Worm (Caenorhabditis elegans) whole organism, L3 larva: Measurements from ENCODE around the gene djr-1.2.

Experiments
- R02D3.7 ChIP-seq: fragments of 150-350 bp; optimal IDR thresholded peaks from 2 replicates; lab custom pipeline; 2014; ENCODE audit warnings: missing biosample characterization, missing genetic modification characterization
- ZK546.5 ChIP-seq: sonication (generic microtip); optimal IDR thresholded peaks from 2 replicates; lab custom pipeline; 2017; ENCODE audit warnings: missing biosample characterization, missing genetic modification characterization
- ama-1 ChIP-seq: fragments of 150-350 bp; optimal IDR thresholded peaks from 2 replicates; lab custom pipeline; 2018
- ceh-16 ChIP-seq: sonication (generic microtip); optimal IDR thresholded peaks from 2 replicates; lab custom pipeline; 2017; ENCODE audit warnings: missing biosample characterization, missing genetic modification characterization
- ceh-28 ChIP-seq: fragments of 150-350 bp; optimal IDR thresholded peaks from 2 replicates; lab custom pipeline; 2014; ENCODE audit warnings: missing biosample characterization, missing genetic modification reagents, missing genetic modification characterization
- ceh-82 ChIP-seq: fragments of 150-350 bp; optimal IDR thresholded peaks from 2 replicates; lab custom pipeline; 2014; ENCODE audit warnings: missing biosample characterization, missing genetic modification characterization
- ceh-9 ChIP-seq: sonication (generic microtip); optimal IDR thresholded peaks from 2 replicates; lab custom pipeline; 2018; ENCODE audit warnings: missing biosample characterization, missing genetic modification characterization
- daf-12 ChIP-seq: fragments of 150-350 bp; optimal IDR thresholded peaks from 2 replicates; lab custom pipeline; 2014; ENCODE audit warnings: missing biosample characterization, missing genetic modification reagents, missing genetic modification characterization
- egl-27 ChIP-seq: sonication (generic microtip); optimal IDR thresholded peaks from 4 replicates; lab custom pipeline; 2017; ENCODE audit warnings: missing biosample characterization, missing genetic modification reagents, missing genetic modification characterization
- elt-1 ChIP-seq: fragments of 150-350 bp; optimal IDR thresholded peaks from 2 replicates; lab custom pipeline; 2014; ENCODE audit warnings: missing biosample characterization, missing genetic modification characterization
- elt-2 ChIP-seq: sonication (generic microtip); optimal IDR thresholded peaks from 2 replicates; lab custom pipeline; 2016; ENCODE audit warnings: missing genetic modification reagents, mild to moderate bottlenecking, missing genetic modification characterization, missing compliant biosample characterization
- elt-3 ChIP-seq, 3 experiments: fragments of 150-350 bp in 1 of 3; sonication (generic microtip) in 2 of 3; optimal IDR thresholded peaks; 2 replicates in 2 of 3; 4 replicates in 1 of 3; lab custom pipeline; 2014 to 2017; ENCODE audit warnings: missing biosample characterization in 3 of 3, missing genetic modification characterization in 3 of 3
- eor-1 ChIP-seq, 2 experiments: fragments of 150-350 bp; optimal IDR thresholded peaks; 2 replicates each; lab custom pipeline; 2014 to 2018; ENCODE audit warnings: missing biosample characterization in 2 of 2, missing genetic modification characterization in 2 of 2
- fkh-2 ChIP-seq: fragments of 150-350 bp; optimal IDR thresholded peaks from 2 replicates; lab custom pipeline; 2014; ENCODE audit warnings: missing biosample characterization, missing genetic modification reagents, missing genetic modification characterization
- jun-1 ChIP-seq: fragments of 150-350 bp; optimal IDR thresholded peaks from 2 replicates; lab custom pipeline; 2014; ENCODE audit warnings: missing biosample characterization, missing genetic modification reagents, missing genetic modification characterization
- lin-15B ChIP-seq: fragments of 150-350 bp; optimal IDR thresholded peaks from 2 replicates; lab custom pipeline; 2014; ENCODE audit warnings: missing biosample characterization, missing genetic modification characterization
- lin-39 ChIP-seq: fragments of 150-350 bp; optimal IDR thresholded peaks from 2 replicates; lab custom pipeline; 2018; ENCODE audit warnings: missing biosample characterization, missing genetic modification reagents, missing genetic modification characterization
- lsy-12 ChIP-seq: sonication (generic microtip); optimal IDR thresholded peaks from 2 replicates; lab custom pipeline; 2016; ENCODE audit warnings: mild to moderate bottlenecking, missing genetic modification characterization, missing compliant biosample characterization
- mdl-1 ChIP-seq: fragments of 150-350 bp; optimal IDR thresholded peaks from 2 replicates; lab custom pipeline; 2014; ENCODE audit warnings: missing biosample characterization, missing genetic modification characterization
- mml-1 ChIP-seq: fragments of 150-350 bp; sonication (generic microtip); optimal IDR thresholded peaks from 3 replicates; lab custom pipeline; 2014; ENCODE audit warnings: missing biosample characterization, missing genetic modification characterization
- nfya-1 ChIP-seq: sonication (generic microtip); optimal IDR thresholded peaks from 2 replicates; lab custom pipeline; 2017; ENCODE audit warnings: missing genetic modification characterization, mild to moderate bottlenecking, missing compliant biosample characterization, antibody characterized with exemption, moderate library complexity; ENCODE audit not compliant: insufficient read depth
- nhr-11 ChIP-seq: fragments of 150-350 bp; optimal IDR thresholded peaks from 2 replicates; lab custom pipeline; 2014; ENCODE audit warnings: missing biosample characterization, missing genetic modification characterization
- nhr-23 ChIP-seq: fragments of 150-350 bp; optimal IDR thresholded peaks from 2 replicates; lab custom pipeline; 2014; ENCODE audit warnings: missing biosample characterization, missing genetic modification reagents, missing genetic modification characterization
- nhr-237 ChIP-seq: fragments of 150-350 bp; optimal IDR thresholded peaks from 2 replicates; lab custom pipeline; 2014; ENCODE audit warnings: missing biosample characterization, missing genetic modification characterization
- nhr-25 ChIP-seq: sonication (generic microtip); optimal IDR thresholded peaks from 2 replicates; lab custom pipeline; 2017; ENCODE audit warnings: missing biosample characterization, missing genetic modification characterization
- nhr-28 ChIP-seq: fragments of 150-350 bp; optimal IDR thresholded peaks from 2 replicates; lab custom pipeline; 2014; ENCODE audit warnings: missing biosample characterization, missing genetic modification characterization
- nhr-43 ChIP-seq: sonication (generic microtip); optimal IDR thresholded peaks from 2 replicates; lab custom pipeline; 2016; ENCODE audit warnings: mild to moderate bottlenecking, missing genetic modification characterization, missing compliant biosample characterization; ENCODE audit not compliant: poor library complexity, severe bottlenecking
- nhr-67 ChIP-seq: fragments of 150-350 bp; optimal IDR thresholded peaks from 2 replicates; lab custom pipeline; 2014; ENCODE audit warnings: missing biosample characterization, missing genetic modification characterization
- nhr-76 ChIP-seq: fragments of 150-350 bp; sonication (generic microtip); optimal IDR thresholded peaks from 5 replicates; lab custom pipeline; 2014; ENCODE audit warnings: missing biosample characterization, missing genetic modification characterization
- pha-4 ChIP-seq: fragments of 150-350 bp; optimal IDR thresholded peaks from 2 replicates; lab custom pipeline; 2014; ENCODE audit warnings: missing biosample characterization, missing genetic modification reagents, missing genetic modification characterization
- pqm-1 ChIP-seq: fragments of 150-350 bp; optimal IDR thresholded peaks from 2 replicates; lab custom pipeline; 2017; ENCODE audit warnings: missing biosample characterization, missing genetic modification characterization, inconsistent platforms
- sea-2 ChIP-seq: fragments of 150-350 bp; sonication (generic microtip); optimal IDR thresholded peaks from 4 replicates; lab custom pipeline; 2014; ENCODE audit warnings: missing biosample characterization, missing genetic modification reagents, missing genetic modification characterization
- skn-1 ChIP-seq: fragments of 150-350 bp; optimal IDR thresholded peaks from 2 replicates; lab custom pipeline; 2014; ENCODE audit warnings: missing biosample characterization, missing genetic modification characterization
- snpc-4 ChIP-seq: fragments of 150-350 bp; optimal IDR thresholded peaks from 2 replicates; lab custom pipeline; 2014; ENCODE audit warnings: missing biosample characterization, missing genetic modification characterization
- unc-39 ChIP-seq: sonication (generic microtip); optimal IDR thresholded peaks from 4 replicates; lab custom pipeline; 2017; ENCODE audit warnings: missing biosample characterization, missing genetic modification characterization
- unc-62 ChIP-seq: fragments of 150-350 bp; sonication (generic microtip); optimal IDR thresholded peaks from 4 replicates; lab custom pipeline; 2014; ENCODE audit warnings: missing biosample characterization, missing genetic modification reagents, missing genetic modification characterization
- zag-1 ChIP-seq: fragments of 150-350 bp; optimal IDR thresholded peaks from 2 replicates; lab custom pipeline; 2014; ENCODE audit warnings: missing biosample characterization, missing genetic modification characterization
- ztf-11 ChIP-seq: fragments of 150-350 bp; optimal IDR thresholded peaks from 2 replicates; lab custom pipeline; 2014; ENCODE audit warnings: missing biosample characterization, missing genetic modification characterization
- ztf-4 ChIP-seq: fragments of 150-350 bp; optimal IDR thresholded peaks from 2 replicates; lab custom pipeline; 2014; ENCODE audit warnings: missing biosample characterization, missing genetic modification characterization

djr-1.2 gene

ce11 chrV:4021776-4022175, 33.1 kb downstream of the djr-1.2 start, which contains the start of gene K09D9.14:
Gene K09D9.14 (minus strand): TSS chrV:4021876.
- TF ChIP-seq nhr-237 (tag; lab: Kevin White, UChicago) (no peak), nhr-76 (no peak), sea-2 (GFP tag; lab: Kevin White, UChicago) (no peak), nhr-67 (tag; lab: Kevin White, UChicago) (no peak), ceh-82 (tag; lab: Kevin White, UChicago) (no peak), ceh-28 (tag; lab: Kevin White, UChicago) (no peak), elt-3 (tag; optimal IDR thresholded peaks at IDR 0.05; lab: Kevin White, UChicago) (no peak), pha-4 (tag; lab: Kevin White, UChicago) (no peak), zag-1 (tag; lab: Kevin White, UChicago) (no peak), snpc-4 (tag; lab: Kevin White, UChicago) (no peak), egl-27 (tag; lab: Kevin White, UChicago) (no peak), daf-12 (tag; lab: Kevin White, UChicago) (no peak), nhr-25 (tag; lab: Kevin White, UChicago) (no peak), ceh-16 (tag; lab: Kevin White, UChicago) (no peak), ztf-11 (tag; lab: Kevin White, UChicago) (no peak), eor-1 (tag; optimal IDR thresholded peaks at IDR 0.05; lab: Kevin White, UChicago) (no peak), unc-39 (no peak)
- TF ChIP-seq, all 47 proteins: peak for 0

DNA sequence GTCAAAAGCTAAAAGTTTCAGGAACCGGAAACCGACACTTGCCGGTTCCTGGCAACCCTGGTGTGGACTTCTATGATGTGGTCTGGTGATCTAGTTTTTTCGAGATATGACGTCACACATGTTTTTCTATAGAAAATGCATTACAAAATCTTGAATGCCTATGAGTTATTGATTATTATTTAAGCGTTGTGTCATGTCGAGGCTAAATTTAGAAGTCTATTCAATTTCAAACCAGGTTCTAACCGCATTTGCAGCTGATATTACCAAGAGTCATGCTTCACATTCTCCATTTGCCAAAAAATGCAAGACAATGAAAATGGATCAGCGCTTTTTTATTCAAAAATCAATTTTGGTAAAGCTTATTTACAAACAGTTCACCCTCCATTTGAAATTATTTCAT, 35.7 kb downstream of the djr-1.2 start, which contains the start of gene K09D9.3:
K09D9.3 (plus strand) TSS at position 301 of the 400 bp plus-strand sequence.
- no peak for TF ChIP-seq ceh-9 (tag; lab: Kevin White, UChicago)
- no peak for TF ChIP-seq jun-1 (tag; lab: Kevin White, UChicago)
- TF ChIP-seq ceh-82 (tag; lab: Kevin White, UChicago): no peak
- TF ChIP-seq daf-12 (tag; lab: Kevin White, UChicago): no peak
- TF ChIP-seq elt-2 (tag; lab: Kevin White, UChicago): no peak
- TF ChIP-seq zag-1 (tag; lab: Kevin White, UChicago): no peak
- no peak for TF ChIP-seq eor-1 (tag; optimal IDR thresholded peaks at IDR 0.05; lab: Kevin White, UChicago)
- no peak for TF ChIP-seq ama-1 (lab: Kevin White, UChicago)
- TF ChIP-seq unc-62 (GFP tag; lab: Kevin White, UChicago): no peak
- TF ChIP-seq skn-1 (tag; lab: Kevin White, UChicago): no peak
- no peak for TF ChIP-seq ceh-16 (tag; lab: Kevin White, UChicago)
- no peak for TF ChIP-seq R02D3.7

DNA sequence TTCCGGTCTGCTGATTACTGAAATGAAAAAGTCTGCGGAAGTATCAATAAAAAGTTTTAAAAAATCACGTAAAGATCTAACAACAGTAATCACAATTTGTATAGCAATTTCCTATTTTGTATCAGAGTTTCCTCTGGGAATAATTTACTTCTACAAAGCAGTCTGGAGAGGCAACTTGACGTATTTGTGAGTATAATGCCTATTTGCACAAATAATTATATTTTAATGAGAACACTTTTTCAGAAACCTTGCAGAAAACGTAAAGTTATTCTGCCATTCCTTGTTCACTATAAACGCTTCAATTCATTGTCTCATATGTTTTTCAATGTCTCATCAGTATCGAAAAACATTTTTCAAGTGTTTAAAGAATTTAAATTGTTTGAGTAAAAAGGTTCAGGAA, 36.3 kb downstream of the djr-1.2 start:
- TF ChIP-seq nhr-76 (no peak), mml-1 (tag; lab: Kevin White, UChicago) (no peak), ztf-11 (tag; lab: Kevin White, UChicago) (no peak), unc-39 (no peak), ztf-4 (tag; lab: Kevin White, UChicago) (no peak), daf-12 (tag; lab: Kevin White, UChicago) (no peak), nhr-43 (tag; lab: Kevin White, UChicago) (no peak), R02D3.7 (no peak), nfya-1 (tag; lab: Kevin White, UChicago) (no peak), nhr-11 (no peak), nhr-23 (no peak), fkh-2 (tag; lab: Kevin White, UChicago) (no peak), lsy-12 (tag; lab: Kevin White, UChicago) (no peak), ceh-9 (tag; lab: Kevin White, UChicago) (no peak), zag-1 (tag; lab: Kevin White, UChicago) (no peak), ZK546.5 (tag; lab: Kevin White, UChicago) (no peak), unc-62 (GFP tag; lab: Kevin White, UChicago) (no peak)

- TF ChIP-seq lin-15B (tag; lab: Kevin White, UChicago) (no peak), nhr-23 (no peak), skn-1 (tag; lab: Kevin White, UChicago) (no peak), mdl-1 (tag; lab: Kevin White, UChicago) (no peak), zag-1 (tag; lab: Kevin White, UChicago) (no peak), jun-1 (tag; lab: Kevin White, UChicago) (no peak), nhr-28 (tag; lab: Kevin White, UChicago) (no peak), elt-2 (tag; lab: Kevin White, UChicago) (no peak), mml-1 (tag; lab: Kevin White, UChicago) (no peak), ceh-82 (tag; lab: Kevin White, UChicago) (no peak), daf-12 (tag; lab: Kevin White, UChicago) (no peak), pqm-1 (no peak), nhr-43 (tag; lab: Kevin White, UChicago) (no peak), snpc-4 (tag; lab: Kevin White, UChicago) (no peak), lin-39 (tag; lab: Kevin White, UChicago) (no peak), ztf-11 (tag; lab: Kevin White, UChicago) (no peak), R02D3.7 (no peak), elt-1 (no peak), egl-27 (tag; lab: Kevin White, UChicago) (no peak)
These were observed 38.1 kb downstream of the djr-1.2 start, which contains the start of gene srw-89 for ce11 chrV:4016780-4017179. Gene srw-89 (plus strand): TSS chrV:4017080.
